Worm (Caenorhabditis elegans) whole organism, L2 larva: ENCODE measurements around the gene W06G6.15.
"Not testable (repeated sequence)": the region's sequence is repeated elsewhere in the genome, so short reads cannot be mapped to it uniquely, and the experiment has no call there.

ENCODE experiments used
- C34F6.9 ChIP-seq: fragments of 150-350 bp; optimal IDR thresholded peaks from 2 replicates; lab custom pipeline; 2014; ENCODE audit warnings: missing biosample characterization, missing genetic modification characterization
- F13H6.1 ChIP-seq: sonication (generic microtip); optimal IDR thresholded peaks from 2 replicates; lab custom pipeline; 2016; ENCODE audit warnings: missing genetic modification characterization, missing compliant biosample characterization
- Y55F3AM.14 ChIP-seq: fragments of 200-800 bp; sonication (Bioruptor generic); optimal IDR thresholded peaks from 2 replicates; lab custom pipeline; 2018; ENCODE audit warnings: mild to moderate bottlenecking, missing genetic modification characterization, missing compliant biosample characterization
- ZK546.5 ChIP-seq: sonication (generic microtip); optimal IDR thresholded peaks from 2 replicates; lab custom pipeline; 2017; ENCODE audit warnings: missing biosample characterization, missing genetic modification characterization
- alr-1 ChIP-seq: fragments of 150-350 bp; optimal IDR thresholded peaks from 2 replicates; lab custom pipeline; 2014; ENCODE audit warnings: missing biosample characterization, missing genetic modification characterization
- ama-1 ChIP-seq: fragments of 150-350 bp; optimal IDR thresholded peaks from 2 replicates; lab custom pipeline; 2018; ENCODE audit warnings: inconsistent platforms
- blmp-1 ChIP-seq: sonication (generic microtip); optimal IDR thresholded peaks from 2 replicates; lab custom pipeline; 2017; ENCODE audit warnings: missing genetic modification characterization, mild to moderate bottlenecking, missing compliant biosample characterization, antibody characterized with exemption, moderate library complexity; ENCODE audit not compliant: insufficient read depth
- ceh-82 ChIP-seq: fragments of 150-350 bp; optimal IDR thresholded peaks from 2 replicates; lab custom pipeline; 2014; ENCODE audit warnings: missing biosample characterization, missing genetic modification characterization
- crh-2 ChIP-seq: sonication (generic microtip); optimal IDR thresholded peaks from 2 replicates; lab custom pipeline; 2017; ENCODE audit warnings: missing biosample characterization, missing genetic modification characterization
- dmd-4 ChIP-seq: sonication (generic microtip); optimal IDR thresholded peaks from 2 replicates; lab custom pipeline; 2017; ENCODE audit warnings: missing biosample characterization, missing genetic modification characterization
- egl-27 ChIP-seq: sonication (generic microtip); optimal IDR thresholded peaks from 3 replicates; lab custom pipeline; 2017; ENCODE audit warnings: missing biosample characterization, missing genetic modification reagents, missing genetic modification characterization
- elt-1 ChIP-seq: fragments of 150-350 bp; optimal IDR thresholded peaks from 2 replicates; lab custom pipeline; 2014; ENCODE audit warnings: missing biosample characterization, missing genetic modification characterization
- fos-1 ChIP-seq: fragments of 150-350 bp; optimal IDR thresholded peaks from 2 replicates; lab custom pipeline; 2014; ENCODE audit warnings: missing biosample characterization, missing genetic modification characterization
- lin-11 ChIP-seq: fragments of 150-350 bp; sonication (generic microtip); optimal IDR thresholded peaks from 2 replicates; lab custom pipeline; 2014; ENCODE audit warnings: missing biosample characterization, missing genetic modification characterization, inconsistent platforms, mixed read lengths
- lin-13 ChIP-seq: fragments of 150-350 bp; optimal IDR thresholded peaks from 2 replicates; lab custom pipeline; 2014; ENCODE audit warnings: missing biosample characterization, missing genetic modification reagents, missing genetic modification characterization
- lin-39 ChIP-seq: fragments of 150-350 bp; optimal IDR thresholded peaks from 2 replicates; lab custom pipeline; 2014; ENCODE audit warnings: missing biosample characterization, missing genetic modification reagents, missing genetic modification characterization
- lsy-2 ChIP-seq, 2 experiments: fragments of 150-350 bp in 1 of 2; sonication (generic microtip) in 1 of 2; optimal IDR thresholded peaks; 2 replicates each; lab custom pipeline; 2014 to 2017; ENCODE audit warnings: missing biosample characterization in 2 of 2, missing genetic modification characterization in 2 of 2
- mab-5 ChIP-seq: fragments of 150-350 bp; optimal IDR thresholded peaks from 2 replicates; lab custom pipeline; 2014; ENCODE audit warnings: missing biosample characterization, missing genetic modification characterization
- mbf-1 ChIP-seq: sonication (generic microtip); optimal IDR thresholded peaks from 2 replicates; lab custom pipeline; 2017; ENCODE audit warnings: missing biosample characterization, missing genetic modification characterization
- mdl-1 ChIP-seq, 2 experiments: fragments of 150-350 bp in 1 of 2; sonication (generic microtip) in 1 of 2; optimal IDR thresholded peaks; 2 replicates each; lab custom pipeline; 2017; ENCODE audit warnings: missing biosample characterization in 2 of 2, missing genetic modification characterization in 2 of 2
- nhr-11 ChIP-seq: fragments of 150-350 bp; optimal IDR thresholded peaks from 2 replicates; lab custom pipeline; 2014; ENCODE audit warnings: missing biosample characterization, missing genetic modification characterization
- nhr-12 ChIP-seq: fragments of 150-350 bp; optimal IDR thresholded peaks from 2 replicates; lab custom pipeline; 2014; ENCODE audit warnings: missing biosample characterization, missing genetic modification characterization
- nhr-129 ChIP-seq: fragments of 150-350 bp; optimal IDR thresholded peaks from 2 replicates; lab custom pipeline; 2014; ENCODE audit warnings: missing biosample characterization, missing genetic modification characterization
- nhr-23 ChIP-seq: fragments of 150-350 bp; optimal IDR thresholded peaks from 2 replicates; lab custom pipeline; 2014; ENCODE audit warnings: missing biosample characterization, missing genetic modification reagents, missing genetic modification characterization
- nhr-237 ChIP-seq: fragments of 150-350 bp; optimal IDR thresholded peaks from 2 replicates; lab custom pipeline; 2014; ENCODE audit warnings: missing biosample characterization, missing genetic modification characterization
- nhr-25 ChIP-seq: fragments of 150-350 bp; sonication (generic microtip); optimal IDR thresholded peaks from 3 replicates; lab custom pipeline; 2014; ENCODE audit warnings: missing biosample characterization, missing genetic modification characterization
- nhr-77 ChIP-seq: fragments of 150-350 bp; optimal IDR thresholded peaks from 2 replicates; lab custom pipeline; 2014; ENCODE audit warnings: missing biosample characterization, missing genetic modification characterization
- peb-1 ChIP-seq: fragments of 150-350 bp; optimal IDR thresholded peaks from 2 replicates; lab custom pipeline; 2014; ENCODE audit warnings: missing biosample characterization, missing genetic modification characterization
- sem-4 ChIP-seq: fragments of 150-350 bp; optimal IDR thresholded peaks from 2 replicates; lab custom pipeline; 2014; ENCODE audit warnings: missing biosample characterization, missing genetic modification reagents, missing genetic modification characterization
- skn-1 ChIP-seq: sonication (generic microtip); optimal IDR thresholded peaks from 2 replicates; lab custom pipeline; 2017; ENCODE audit warnings: missing biosample characterization, missing genetic modification characterization
- sma-3 ChIP-seq: sonication (generic microtip); optimal IDR thresholded peaks from 2 replicates; lab custom pipeline; 2016; ENCODE audit warnings: missing genetic modification reagents, missing genetic modification characterization, missing compliant biosample characterization
- snpc-4 ChIP-seq: fragments of 150-350 bp; optimal IDR thresholded peaks from 2 replicates; lab custom pipeline; 2014; ENCODE audit warnings: missing biosample characterization, missing genetic modification characterization
- unc-39 ChIP-seq: fragments of 150-350 bp; optimal IDR thresholded peaks from 2 replicates; lab custom pipeline; 2014; ENCODE audit warnings: missing biosample characterization, missing genetic modification characterization
- unc-55 ChIP-seq: fragments of 150-350 bp; sonication (generic microtip); optimal IDR thresholded peaks from 3 replicates; lab custom pipeline; 2014; ENCODE audit warnings: missing biosample characterization, missing genetic modification reagents, missing genetic modification characterization
- unc-62 ChIP-seq: fragments of 150-350 bp; optimal IDR thresholded peaks from 2 replicates; lab custom pipeline; 2014; ENCODE audit warnings: missing biosample characterization, missing genetic modification reagents, missing genetic modification characterization
- ztf-1 ChIP-seq: fragments of 200-800 bp; sonication (Bioruptor generic); conservative IDR thresholded peaks from 2 replicates; pipeline ENCODE4 v1.3.6; 2022; ENCODE audit warnings: missing genetic modification characterization, missing compliant biosample characterization
- ztf-11 ChIP-seq: sonication (generic microtip); optimal IDR thresholded peaks from 2 replicates; lab custom pipeline; 2017; ENCODE audit warnings: missing biosample characterization, missing genetic modification characterization
- ztf-4 ChIP-seq: fragments of 150-350 bp; optimal IDR thresholded peaks from 2 replicates; lab custom pipeline; 2014; ENCODE audit warnings: missing biosample characterization, missing genetic modification characterization

Gene W06G6.15

ce11 chrV:16646372-16646771 lies 8.0 kb upstream of the W06G6.15 start, which contains the start of gene W06G6.9:
TSS of gene W06G6.9 (minus strand) at chrV:16646472.
- TF ChIP-seq ztf-11 (tag; lab: Kevin White, UChicago) (no peak), ama-1 (lab: Kevin White, UChicago) (no peak), mab-5 (tag; lab: Kevin White, UChicago) (no peak), ztf-1 (GFP tag; lab: Robert Waterston, UW) (no peak), mbf-1 (tag; lab: Kevin White, UChicago) (no peak), blmp-1 (tag; lab: Kevin White, UChicago) (no peak), lin-13 (GFP tag; lab: Kevin White, UChicago) (no peak)

- TF ChIP-seq F13H6.1: no peak
- no peak for TF ChIP-seq unc-62 (GFP tag; lab: Kevin White, UChicago)
- TF ChIP-seq nhr-25 (tag; lab: Kevin White, UChicago): no peak
- TF ChIP-seq alr-1: no peak
- no peak for TF ChIP-seq lin-11
- no peak for TF ChIP-seq peb-1
- TF ChIP-seq sma-3: no peak
- no peak for TF ChIP-seq dmd-4 (tag; lab: Kevin White, UChicago)
- TF ChIP-seq lin-39 (tag; lab: Kevin White, UChicago): no peak
- TF ChIP-seq fos-1 (tag; lab: Kevin White, UChicago): no peak
- TF ChIP-seq unc-55: no peak
- TF ChIP-seq lin-13 (GFP tag; lab: Kevin White, UChicago): no peak
- TF ChIP-seq ztf-4: no peak
- no peak for TF ChIP-seq crh-2 (tag; lab: Kevin White, UChicago)
These were observed 7.2 kb upstream of the W06G6.15 start, which contains the start of gene W06G6.10 for ce11 chrV:16647093-16647492. TSS of gene W06G6.10 (minus strand) at chrV:16647193.

ce11 chrV:16648317-16649018 lies 5.9 kb upstream of the W06G6.15 start, which contains the start of gene W06G6.20:
TSS of gene W06G6.20 (minus strand) at chrV:16648367.
- TF ChIP-seq sma-3 (no peak), nhr-77 (tag; lab: Kevin White, UChicago) (no peak), ZK546.5 (no peak), F13H6.1 (no peak), nhr-12 (no peak), crh-2 (tag; lab: Kevin White, UChicago) (no peak)

- TF ChIP-seq unc-55; nhr-12; egl-27 (tag; lab: Kevin White, UChicago): not testable (repeated sequence)
These were observed 5.1 kb upstream of the W06G6.15 start, which contains the start of gene W06G6.11 for ce11 chrV:16649200-16649599. TSS of gene W06G6.11 (minus strand) at chrV:16649300.

- not testable (repeated sequence) for TF ChIP-seq Y55F3AM.14 (GFP tag; lab: Kevin White, UChicago); nhr-11; elt-1
These were observed 6.5 kb downstream of the W06G6.15 start, which contains the start of gene Y70C5B.2 for ce11 chrV:16660816-16661215. TSS of gene Y70C5B.2 (minus strand) at chrV:16660916.

ce11 chrV:16666647-16667046 lies 12.3 kb downstream of the W06G6.15 start, which contains the start of gene F14F8.14:
TSS of gene F14F8.14 (minus strand) at chrV:16666747.
- TF ChIP-seq mdl-1 (tag; optimal IDR thresholded peaks at IDR 0.05; lab: Kevin White, UChicago): no peak
- no peak for TF ChIP-seq nhr-237 (tag; lab: Kevin White, UChicago)
- no peak for TF ChIP-seq F13H6.1
- no peak for TF ChIP-seq nhr-23 (tag; lab: Kevin White, UChicago)
- TF ChIP-seq unc-39 (tag; lab: Kevin White, UChicago): no peak
- TF ChIP-seq skn-1 (tag; lab: Kevin White, UChicago): no peak
- no peak for TF ChIP-seq ZK546.5
- no peak for TF ChIP-seq nhr-11
- no peak for TF ChIP-seq ceh-82 (tag; lab: Kevin White, UChicago)
- TF ChIP-seq C34F6.9: no peak
- TF ChIP-seq elt-1: no peak
- no peak for TF ChIP-seq nhr-77 (tag; lab: Kevin White, UChicago)
- no peak for TF ChIP-seq lsy-2 (tag; optimal IDR thresholded peaks at IDR 0.05; lab: Kevin White, UChicago)
- no peak for TF ChIP-seq sem-4
- no peak for TF ChIP-seq nhr-129
- no peak for TF ChIP-seq snpc-4 (tag; lab: Kevin White, UChicago)
- TF ChIP-seq, all 48 proteins: peak for 0
